Worm (Caenorhabditis elegans): ENCODE results near the gene D2096.10.

Gene D2096.10

DNA sequence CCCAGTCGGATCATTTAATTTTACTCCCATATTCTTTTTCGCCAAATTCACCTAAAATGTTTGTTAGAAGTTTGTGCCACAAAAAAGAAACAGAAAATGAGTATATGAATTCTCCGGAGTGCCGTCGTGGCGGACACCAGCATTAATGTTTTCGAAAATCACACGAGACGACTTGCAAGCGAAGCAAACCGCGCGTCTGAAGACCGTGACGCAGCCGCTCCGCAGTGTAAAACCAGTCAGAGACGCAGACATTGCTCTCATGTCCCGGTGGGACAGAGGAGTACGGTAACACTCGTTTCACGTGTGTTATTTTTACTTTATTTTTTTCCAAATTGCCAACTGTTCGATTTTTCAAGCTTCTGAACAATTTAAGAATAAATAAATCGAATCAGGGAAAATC, 43.7 kb upstream of the D2096.10 start, which contains the start of the genes T26A8.4 and pdtf-1 (continued):
- TF ChIP-seq ZK185.1 (tag; optimal IDR thresholded peaks at IDR 0.05; ENCODE audit: poor library complexity, severe bottlenecking): peak; percentile 89
- peak; percentile 92 for TF ChIP-seq dox-1 (GFP tag; IDR thresholded peaks at IDR 0.05)
- peak; percentile 58 for TF ChIP-seq somi-1 (GFP tag; optimal IDR thresholded peaks at IDR 0.05)
- peak; percentile 83 for TF ChIP-seq C06A6.2 (GFP tag; conservative IDR thresholded peaks at IDR 0.05)
- TF ChIP-seq die-1 (tag; optimal IDR thresholded peaks at IDR 0.05): no peak
- TF ChIP-seq pbrm-1 (GFP tag; IDR thresholded peaks at IDR 0.05): peak; percentile 95
- TF ChIP-seq hsf-1 (GFP tag; IDR thresholded peaks at IDR 0.05): peak; percentile 70
- TF ChIP-seq madf-8 (GFP tag; conservative IDR thresholded peaks at IDR 0.05): peak; percentile 54
- TF ChIP-seq lin-26 (GFP tag; IDR thresholded peaks at IDR 0.05): 0 out of 2 replicates have a peak, but pooled peaks have one; percentile 34
- TF ChIP-seq F23B12.7 (tag; optimal IDR thresholded peaks at IDR 0.05; ENCODE audit: insufficient read depth): peak; percentile 92
- no peak for TF ChIP-seq sdz-38 (tag; optimal IDR thresholded peaks at IDR 0.05)
- no peak for TF ChIP-seq F10E7.11 (tag; optimal IDR thresholded peaks at IDR 0.05)
- peak; percentile 72; the same call in 1 of the 2 replicates for TF ChIP-seq cebp-1 (GFP tag; IDR thresholded peaks at IDR 0.05)
- TF ChIP-seq cebp-1 (tag; optimal IDR thresholded peaks at IDR 0.05): peak; percentile 78
- TF ChIP-seq zim-3 (tag; optimal IDR thresholded peaks at IDR 0.05): peak; percentile 9
- no peak for TF ChIP-seq F39B2.1 (GFP tag; IDR thresholded peaks at IDR 0.05)
- peak; percentile 90 for TF ChIP-seq K12H6.12 (tag; optimal IDR thresholded peaks at IDR 0.05)
- TF ChIP-seq ceh-58 (GFP tag; IDR thresholded peaks at IDR 0.05): no peak
- peak; percentile 50 for TF ChIP-seq pha-4 (tag; optimal IDR thresholded peaks at IDR 0.05)
- TF ChIP-seq lin-54 (GFP tag; optimal IDR thresholded peaks at IDR 0.05): peak; percentile 83
- TF ChIP-seq bed-2 (GFP tag; IDR thresholded peaks at IDR 0.05): no peak
- peak; percentile 79 for TF ChIP-seq C17E4.6 (GFP tag; IDR thresholded peaks at IDR 0.05)
- peak; percentile 69 for TF ChIP-seq madf-10 (tag; optimal IDR thresholded peaks at IDR 0.05)
- TF ChIP-seq F49E8.2 (tag; optimal IDR thresholded peaks at IDR 0.05; ENCODE audit: insufficient read depth): peak; percentile 91
- TF ChIP-seq bed-1 (GFP tag; IDR thresholded peaks at IDR 0.05): no peak
- peak; percentile 20 for TF ChIP-seq ztf-26 (tag; optimal IDR thresholded peaks at IDR 0.05)
- TF ChIP-seq Y79H2A.3 (GFP tag; conservative IDR thresholded peaks at IDR 0.05): peak; percentile 72
- TF ChIP-seq B0035.1 (tag; optimal IDR thresholded peaks at IDR 0.05): peak; percentile 51
- TF ChIP-seq ama-1 (optimal IDR thresholded peaks at IDR 0.05): peak; percentile 68
- TF ChIP-seq ama-1 (GFP tag; optimal IDR thresholded peaks at IDR 0.05): no peak
- no peak for TF ChIP-seq mes-4 (tag; optimal IDR thresholded peaks at IDR 0.05)
- TF ChIP-seq ceh-100 (GFP tag; IDR thresholded peaks at IDR 0.05): peak; percentile 60; the same call in 1 of the 2 replicates
- no peak for TF ChIP-seq aptf-2 (GFP tag; conservative IDR thresholded peaks at IDR 0.05)
- no peak for TF ChIP-seq tbx-9 (tag; optimal IDR thresholded peaks at IDR 0.05; ENCODE audit: borderline replicate concordance)
- no peak for TF ChIP-seq T26A5.8 (tag; optimal IDR thresholded peaks at IDR 0.05)
- TF ChIP-seq nfya-1 (tag; optimal IDR thresholded peaks at IDR 0.05; ENCODE audit: borderline replicate concordance, insufficient read depth): no peak
- TF ChIP-seq efl-1 (GFP tag; optimal IDR thresholded peaks at IDR 0.05): peak; percentile 60
- TF ChIP-seq xnd-1 (tag; optimal IDR thresholded peaks at IDR 0.05): no peak
- TF ChIP-seq atf-7 (tag; optimal IDR thresholded peaks at IDR 0.05): peak; percentile 26
- no peak for TF ChIP-seq hlh-26 (GFP tag; conservative IDR thresholded peaks at IDR 0.05)
- TF ChIP-seq Y53G8AR.9 (GFP tag; conservative IDR thresholded peaks at IDR 0.05): peak; percentile 60; the same call in 1 of the 2 replicates
- peak; percentile 80 for TF ChIP-seq snpc-1.1 (tag; optimal IDR thresholded peaks at IDR 0.05; ENCODE audit: insufficient read depth)
- TF ChIP-seq him-1 (tag; optimal IDR thresholded peaks at IDR 0.05): no peak
- TF ChIP-seq nhr-80 (tag; optimal IDR thresholded peaks at IDR 0.05): peak; percentile 12
- peak; percentile 1 for TF ChIP-seq F57A8.1 (GFP tag; optimal IDR thresholded peaks at IDR 0.05)
- TF ChIP-seq egrh-3 (GFP tag; IDR thresholded peaks at IDR 0.05): peak; percentile 63
- peak; percentile 92 for TF ChIP-seq ekl-4 (GFP tag; IDR thresholded peaks at IDR 0.05)
- TF ChIP-seq snpc-4 (GFP tag; optimal IDR thresholded peaks at IDR 0.05): peak; percentile 60
- TF ChIP-seq snpc-4 (tag; optimal IDR thresholded peaks at IDR 0.05): peak; percentile 81 to 93 (median 88)

Data from whole organism, young adult.